Fruit fly (Drosophila melanogaster): ENCODE data around the gene Or82a.

Gene Or82a

DNA sequence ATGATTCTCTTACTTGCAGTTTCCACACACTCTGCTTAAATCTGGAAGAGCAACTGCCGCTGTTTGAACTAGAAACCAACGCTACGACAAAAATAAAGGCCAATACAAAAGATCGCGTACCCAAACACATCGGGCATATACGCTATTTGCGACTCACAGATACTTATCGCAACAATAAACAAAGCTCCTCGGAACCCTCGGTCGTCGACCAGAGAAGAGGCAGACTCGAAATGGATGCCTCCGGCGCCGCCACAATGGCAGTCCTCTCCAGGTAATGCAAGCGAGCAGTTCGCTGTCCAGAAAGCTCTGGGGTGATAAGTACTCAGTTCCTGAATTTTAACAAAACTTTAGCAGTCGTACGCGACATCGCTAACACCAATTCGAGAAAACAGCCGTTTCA, 20.2 kb upstream of the Or82a start (continued):
- TF ChIP-seq dsx (GFP tag; optimal IDR thresholded peaks at IDR 0.05; ENCODE audit: poor library complexity, severe bottlenecking) (no peak), CG16779 (tag; optimal IDR thresholded peaks at IDR 0.05) (peak; percentile 37), CG9139 (GFP tag; optimal IDR thresholded peaks at IDR 0.05) (peak; percentile 45), ss (GFP tag; optimal IDR thresholded peaks at IDR 0.05) (peak in 1 of 2 experiments; percentile 33), net (GFP tag; optimal IDR thresholded peaks at IDR 0.05) (peak; percentile 18), Eip78C (GFP tag) (peak; percentile 70)

DNA sequence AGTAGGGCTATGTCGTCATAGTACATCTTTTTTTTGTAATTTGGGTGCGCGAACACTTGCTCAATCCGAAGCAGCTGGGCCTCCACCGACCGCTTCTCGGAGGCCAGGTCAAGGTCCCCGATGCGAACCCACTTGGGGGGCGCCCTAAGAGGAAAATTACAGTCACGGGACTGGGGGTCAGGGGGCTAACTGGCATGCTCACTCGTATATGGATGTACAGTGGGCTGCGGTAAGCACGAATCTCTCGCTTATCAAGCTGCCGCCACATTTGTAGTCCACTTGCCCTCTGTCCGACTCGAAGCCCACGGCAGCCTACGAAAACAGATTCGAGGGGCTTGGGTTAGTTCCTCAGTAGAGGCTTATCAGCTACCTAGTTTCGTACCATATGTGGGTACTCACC, 15.0 kb upstream of the Or82a start:
- TF ChIP-seq cyc (GFP tag; optimal IDR thresholded peaks at IDR 0.05) (no peak), Eip78C (GFP tag) (peak; percentile 24), CG16779 (tag; optimal IDR thresholded peaks at IDR 0.05) (no peak), svp (GFP tag) (peak; percentile 95), Sox102F (GFP tag; optimal IDR thresholded peaks at IDR 0.05) (no peak), CG1621 (tag; optimal IDR thresholded peaks at IDR 0.05) (no peak), ss (GFP tag; optimal IDR thresholded peaks at IDR 0.05) (no peak), CG8319 (GFP tag; optimal IDR thresholded peaks at IDR 0.05) (no peak), spab (GFP tag; optimal IDR thresholded peaks at IDR 0.05) (no peak), Gug (GFP tag; IDR thresholded peaks at IDR 0.05) (no peak)

DNA sequence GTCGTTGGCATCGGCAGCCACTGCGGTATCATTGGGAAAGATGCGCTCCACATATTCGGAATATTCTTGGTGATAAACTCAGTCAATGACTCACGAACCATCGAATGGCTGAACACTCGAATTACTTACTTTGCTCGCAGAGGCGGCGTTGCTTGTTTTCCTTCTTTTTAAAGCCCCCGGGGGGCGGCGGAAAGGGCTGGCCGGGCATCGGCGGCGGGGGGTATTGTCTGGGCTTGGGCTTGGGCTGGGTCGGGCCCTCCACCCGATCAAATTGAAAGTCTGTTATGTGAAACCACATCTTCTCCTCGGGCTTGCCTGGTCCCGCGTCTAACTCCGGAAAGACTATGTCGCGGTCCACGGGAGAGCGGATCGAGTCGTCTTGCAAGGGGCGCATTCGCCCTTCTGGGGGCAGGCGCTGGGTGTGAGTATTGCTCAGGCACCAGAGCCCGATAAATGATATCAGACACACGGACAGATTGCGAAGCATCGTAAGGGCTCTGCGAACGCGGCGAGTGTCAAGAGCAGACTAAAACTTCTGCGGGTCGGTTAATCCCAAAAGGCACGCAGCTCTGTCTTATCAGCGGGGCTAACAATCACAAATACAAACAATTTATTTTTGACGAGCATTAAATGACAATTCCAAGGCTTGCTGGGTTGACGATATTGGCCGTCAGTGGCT, 14.4 kb upstream of the Or82a start, which contains the start of gene CG14642:
TSS of gene CG14642 (minus strand) at position 509 of the 679 bp plus-strand sequence.
- TF ChIP-seq lz (GFP tag; optimal IDR thresholded peaks at IDR 0.05) (no peak), Met (GFP tag; optimal IDR thresholded peaks at IDR 0.05) (no peak), svp (GFP tag) (peak; percentile 89), CG11762 (GFP tag; optimal IDR thresholded peaks at IDR 0.05; ENCODE audit: insufficient read depth) (no peak), Eip78C (GFP tag) (no peak), CG9139 (GFP tag; optimal IDR thresholded peaks at IDR 0.05) (no peak), CG1621 (tag; optimal IDR thresholded peaks at IDR 0.05) (peak; percentile 7), achi (GFP tag; optimal IDR thresholded peaks at IDR 0.05) (no peak)

DNA sequence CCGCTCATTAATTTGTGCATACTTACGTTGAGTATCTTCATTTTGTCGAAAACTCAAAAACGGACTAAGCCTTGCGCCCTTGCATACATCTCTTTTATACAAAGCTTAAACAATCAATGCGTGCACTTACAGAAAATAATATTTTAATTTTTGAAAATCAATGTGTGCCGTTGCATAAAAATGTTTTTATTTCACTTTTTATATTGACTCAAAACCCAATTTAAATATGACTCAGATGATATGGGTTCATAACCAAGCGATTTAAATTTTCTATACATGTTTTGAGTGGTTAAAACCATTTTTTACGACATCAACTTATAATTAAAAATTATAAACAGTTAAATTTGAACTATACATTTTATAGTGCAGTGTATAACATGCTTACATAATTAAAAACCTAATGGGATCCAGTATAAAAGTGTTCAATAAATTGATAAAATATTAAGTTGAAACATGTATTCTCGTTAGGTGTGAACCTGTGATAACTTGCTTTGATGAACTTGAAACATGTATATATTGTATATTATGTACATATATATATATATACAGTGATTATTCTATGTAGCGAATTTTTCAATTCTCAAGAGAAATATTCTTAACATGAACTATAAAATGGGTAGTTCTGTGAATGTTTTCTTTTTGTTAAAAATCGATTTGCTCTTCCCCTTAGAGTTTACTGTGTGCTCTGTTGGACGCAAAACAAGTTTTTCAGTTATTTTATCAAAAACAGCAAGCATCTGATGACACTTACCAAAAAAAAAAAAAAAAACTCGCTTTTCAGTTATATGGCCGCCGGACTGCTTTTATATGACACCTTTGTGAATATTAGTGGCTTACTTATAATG, 13.5 kb upstream of the Or82a start, which contains the start of gene CG34305:
TSS of gene CG34305 (minus strand) at position 51 of the 845 bp plus-strand sequence.
- TF ChIP-seq spab (GFP tag; optimal IDR thresholded peaks at IDR 0.05) (no peak), Hr38 (GFP tag; optimal IDR thresholded peaks at IDR 0.05) (no peak), CG31627 (GFP tag; optimal IDR thresholded peaks at IDR 0.05) (peak; percentile 20), cyc (GFP tag; optimal IDR thresholded peaks at IDR 0.05) (peak; percentile 37), dac (GFP tag; optimal IDR thresholded peaks at IDR 0.05) (no peak), pdm3 (GFP tag; optimal IDR thresholded peaks at IDR 0.05) (peak; percentile 54), OdsH (GFP tag; optimal IDR thresholded peaks at IDR 0.05) (peak; percentile 42), Sox14 (GFP tag; optimal IDR thresholded peaks at IDR 0.05) (no peak), CG1621 (tag; optimal IDR thresholded peaks at IDR 0.05) (no peak), net (GFP tag; optimal IDR thresholded peaks at IDR 0.05) (peak; percentile 10), Eip93F (GFP tag; optimal IDR thresholded peaks at IDR 0.05) (no peak), achi (GFP tag; optimal IDR thresholded peaks at IDR 0.05) (peak; percentile 15), Sox102F (GFP tag; optimal IDR thresholded peaks at IDR 0.05) (peak; percentile 28), fd85E (GFP tag; optimal IDR thresholded peaks at IDR 0.05) (no peak), lz (GFP tag; optimal IDR thresholded peaks at IDR 0.05) (peak; percentile 38), CG11902 (GFP tag; optimal IDR thresholded peaks at IDR 0.05) (peak; percentile 9), CG10631 (GFP tag; optimal IDR thresholded peaks at IDR 0.05) (peak; percentile 18), CG10669 (GFP tag; optimal IDR thresholded peaks at IDR 0.05) (peak; percentile 32), Smox (GFP tag; optimal IDR thresholded peaks at IDR 0.05) (peak; percentile 39), ss (GFP tag; optimal IDR thresholded peaks at IDR 0.05) (no peak), CG32006 (GFP tag; optimal IDR thresholded peaks at IDR 0.05) (no peak), svp (GFP tag) (peak; percentile 66), esn (GFP tag; optimal IDR thresholded peaks at IDR 0.05) (peak; percentile 65), CG15336 (GFP tag; IDR thresholded peaks at IDR 0.05) (no peak), CG6808 (GFP tag; optimal IDR thresholded peaks at IDR 0.05) (no peak), Gug (GFP tag; IDR thresholded peaks at IDR 0.05) (no peak), salr (GFP tag; optimal IDR thresholded peaks at IDR 0.05) (no peak), Blimp-1 (GFP tag; optimal IDR thresholded peaks at IDR 0.05) (no peak), CG11294 (GFP tag; IDR thresholded peaks at IDR 0.05) (no peak), Lpt (GFP tag; optimal IDR thresholded peaks at IDR 0.05) (no peak), Eip75B (GFP tag; optimal IDR thresholded peaks at IDR 0.05) (peak; percentile 3), dsx (GFP tag; optimal IDR thresholded peaks at IDR 0.05; ENCODE audit: poor library complexity, severe bottlenecking) (no peak), Met (GFP tag; optimal IDR thresholded peaks at IDR 0.05) (peak; percentile 62), CG3919 (GFP tag; optimal IDR thresholded peaks at IDR 0.05) (peak; percentile 11), CG4318 (GFP tag; optimal IDR thresholded peaks at IDR 0.05) (no peak)

Data from whole organism, prepupa.